Worm (Caenorhabditis elegans) whole organism, early embryonic: ENCODE data around the gene unc-42.

Source experiments
- B0310.2 ChIP-seq: sonication (generic microtip); optimal IDR thresholded peaks from 2 replicates; lab custom pipeline; 2016; ENCODE audit warnings: mild to moderate bottlenecking, missing genetic modification characterization, missing compliant biosample characterization
- F13C5.2 ChIP-seq: sonication (generic microtip); optimal IDR thresholded peaks from 2 replicates; lab custom pipeline; 2017; ENCODE audit warnings: mild to moderate bottlenecking, missing genetic modification characterization, inconsistent platforms, missing compliant biosample characterization
- aly-1 ChIP-seq: sonication (generic microtip); optimal IDR thresholded peaks from 2 replicates; lab custom pipeline; 2016; ENCODE audit warnings: missing genetic modification characterization, missing compliant biosample characterization
- ama-1 ChIP-seq: fragments of 150-350 bp; optimal IDR thresholded peaks from 2 replicates; lab custom pipeline; 2014
- ceh-13 ChIP-seq: fragments of 200-800 bp; sonication (Bioruptor generic); optimal IDR thresholded peaks from 2 replicates; lab custom pipeline; 2018; ENCODE audit warnings: mild to moderate bottlenecking, missing genetic modification characterization, missing compliant biosample characterization
- ceh-36 ChIP-seq: sonication (generic microtip); optimal IDR thresholded peaks from 2 replicates; lab custom pipeline; 2016; ENCODE audit warnings: missing genetic modification characterization, inconsistent platforms, missing compliant biosample characterization
- ets-7 ChIP-seq: sonication (generic microtip); optimal IDR thresholded peaks from 2 replicates; lab custom pipeline; 2016; ENCODE audit warnings: missing genotype, missing genetic modification characterization, missing compliant biosample characterization
- flt-1 ChIP-seq: fragments of 200-800 bp; sonication (Bioruptor generic); IDR thresholded peaks from 2 replicates; pipeline ENCODE4 v1.3.6; 2022; ENCODE audit warnings: missing genetic modification characterization, missing compliant biosample characterization
- hmbx-1 ChIP-seq: sonication (generic microtip); optimal IDR thresholded peaks from 2 replicates; lab custom pipeline; 2016; ENCODE audit warnings: mild to moderate bottlenecking, missing genetic modification characterization, missing compliant biosample characterization
- hmg-4 ChIP-seq: fragments of 200-800 bp; sonication (Bioruptor generic); optimal IDR thresholded peaks from 2 replicates; lab custom pipeline; 2018; ENCODE audit warnings: mild to moderate bottlenecking, missing genetic modification characterization, missing compliant biosample characterization
- hnd-1 ChIP-seq: sonication (generic microtip); optimal IDR thresholded peaks from 2 replicates; lab custom pipeline; 2016; ENCODE audit warnings: missing genetic modification characterization, missing compliant biosample characterization
- pes-1 ChIP-seq: fragments of 200-800 bp; sonication (Bioruptor generic); IDR thresholded peaks from 2 replicates; pipeline ENCODE4 v1.3.6; 2022; ENCODE audit warnings: missing genetic modification reagents, missing genetic modification characterization, missing compliant biosample characterization
- scrt-1 ChIP-seq: fragments of 200-800 bp; sonication (Bioruptor generic); IDR thresholded peaks from 2 replicates; pipeline ENCODE4 v1.3.6; 2022; ENCODE audit warnings: missing genetic modification characterization, missing compliant biosample characterization
- sea-1 ChIP-seq: fragments of 200-800 bp; sonication (Bioruptor generic); conservative IDR thresholded peaks from 2 replicates; pipeline ENCODE4 v1.3.6; 2022; ENCODE audit warnings: missing genetic modification characterization, missing compliant biosample characterization
- tbx-11 ChIP-seq: fragments of 200-800 bp; sonication (Bioruptor generic); IDR thresholded peaks from 2 replicates; pipeline ENCODE4 v1.3.6; 2022; ENCODE audit warnings: missing genetic modification characterization, missing compliant biosample characterization
- tbx-37 ChIP-seq: fragments of 200-800 bp; sonication (Bioruptor generic); conservative IDR thresholded peaks from 2 replicates; pipeline ENCODE4 v1.3.6; 2022; ENCODE audit warnings: missing genetic modification reagents, missing genetic modification characterization, missing compliant biosample characterization
- tra-4 ChIP-seq: sonication (generic microtip); optimal IDR thresholded peaks from 2 replicates; lab custom pipeline; 2017; ENCODE audit warnings: missing genetic modification characterization, missing compliant biosample characterization

Gene unc-42

ce11 chrV:9738077-9738705 is 31.0 kb downstream of the unc-42 start:
- TF ChIP-seq sea-1 (GFP tag; lab: Robert Waterston, UW) = no peak
- TF ChIP-seq aly-1 (tag; lab: Kevin White, UChicago) = no peak
- no peak for TF ChIP-seq scrt-1 (GFP tag; lab: Robert Waterston, UW)
- TF ChIP-seq hmbx-1 (tag; lab: Kevin White, UChicago) = no peak
- no peak for TF ChIP-seq ceh-36 (tag; lab: Kevin White, UChicago)
- TF ChIP-seq ama-1 (lab: Kevin White, UChicago) = no peak
- no peak for TF ChIP-seq flt-1
- TF ChIP-seq B0310.2 = no peak
- TF ChIP-seq ceh-13 (GFP tag; lab: Kevin White, UChicago) = no peak
- TF ChIP-seq tra-4 (tag; lab: Kevin White, UChicago) = no peak
- TF ChIP-seq ets-7 (tag; lab: Kevin White, UChicago) = no peak
- no peak for TF ChIP-seq pes-1 (GFP tag; lab: Robert Waterston, UW)
- no peak for TF ChIP-seq tbx-37 (GFP tag; lab: Robert Waterston, UW)

- TF ChIP-seq hmbx-1 (tag; lab: Kevin White, UChicago) = no peak
- TF ChIP-seq pes-1 (GFP tag; lab: Robert Waterston, UW) = no peak
- TF ChIP-seq ceh-36 (tag; lab: Kevin White, UChicago) = no peak
- TF ChIP-seq sea-1 (GFP tag; lab: Robert Waterston, UW) = no peak
- no peak for TF ChIP-seq F13C5.2 (tag; lab: Kevin White, UChicago)
- no peak for TF ChIP-seq scrt-1 (GFP tag; lab: Robert Waterston, UW)
- TF ChIP-seq ama-1 (lab: Kevin White, UChicago) = no peak
These were observed 31.9 kb downstream of the unc-42 start, which contains the start of gene aqp-4 for ce11 chrV:9737287-9737686. Gene aqp-4, plus strand, starts transcription at chrV:9737556.

ce11 chrV:9733920-9734454 is 35.2 kb downstream of the unc-42 start, which contains the start of gene cal-7:
Gene cal-7, plus strand, starts transcription at chrV:9734103.
- TF ChIP-seq F13C5.2 (tag; lab: Kevin White, UChicago) = no peak
- TF ChIP-seq tbx-37 (GFP tag; lab: Robert Waterston, UW) = no peak
- TF ChIP-seq sea-1 (GFP tag; lab: Robert Waterston, UW) = no peak
- no peak for TF ChIP-seq flt-1
- no peak for TF ChIP-seq tbx-11 (GFP tag; lab: Robert Waterston, UW)
- no peak for TF ChIP-seq scrt-1 (GFP tag; lab: Robert Waterston, UW)
- TF ChIP-seq hnd-1 (tag; lab: Kevin White, UChicago) = no peak
- TF ChIP-seq ceh-13 (GFP tag; lab: Kevin White, UChicago) = no peak
- TF ChIP-seq ets-7 (tag; lab: Kevin White, UChicago) = no peak
- TF ChIP-seq tra-4 (tag; lab: Kevin White, UChicago) = no peak
- TF ChIP-seq hmg-4 (GFP tag; lab: Kevin White, UChicago) = no peak
- TF ChIP-seq ama-1 (lab: Kevin White, UChicago) = no peak
- no peak for TF ChIP-seq hmbx-1 (tag; lab: Kevin White, UChicago)
- TF ChIP-seq aly-1 (tag; lab: Kevin White, UChicago) = no peak
- TF ChIP-seq pes-1 (GFP tag; lab: Robert Waterston, UW) = no peak
- TF ChIP-seq ceh-36 (tag; lab: Kevin White, UChicago) = no peak
- no peak for TF ChIP-seq B0310.2

DNA sequence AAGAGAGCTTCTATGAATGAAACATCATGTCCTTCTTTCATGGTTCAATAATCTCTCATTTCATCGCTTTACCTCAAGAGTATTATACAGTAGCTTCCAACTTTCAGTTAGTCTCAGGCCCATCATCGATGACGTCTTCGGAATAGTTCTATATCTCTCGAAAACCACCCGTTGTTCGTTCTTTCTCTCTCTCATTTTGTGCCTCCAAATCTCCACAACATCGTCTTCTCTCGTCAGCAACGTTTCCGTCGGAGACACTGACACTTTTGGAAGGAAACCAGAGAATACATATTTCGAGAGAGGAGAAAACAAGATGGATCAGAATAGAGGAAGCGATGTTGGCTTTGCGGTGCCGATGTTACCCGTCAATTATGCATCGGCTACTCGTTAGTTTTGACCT is 37.3 kb downstream of the unc-42 start:
- TF ChIP-seq flt-1 = no peak
- no peak for TF ChIP-seq ceh-36 (tag; lab: Kevin White, UChicago)
- TF ChIP-seq hmbx-1 (tag; lab: Kevin White, UChicago) = no peak
- no peak for TF ChIP-seq B0310.2
- TF ChIP-seq hmg-4 (GFP tag; lab: Kevin White, UChicago) = no peak
- TF ChIP-seq tbx-11 (GFP tag; lab: Robert Waterston, UW) = no peak
- TF ChIP-seq ets-7 (tag; lab: Kevin White, UChicago) = no peak
- TF ChIP-seq tra-4 (tag; lab: Kevin White, UChicago) = no peak
- no peak for TF ChIP-seq F13C5.2 (tag; lab: Kevin White, UChicago)
- no peak for TF ChIP-seq ceh-13 (GFP tag; lab: Kevin White, UChicago)
- TF ChIP-seq aly-1 (tag; lab: Kevin White, UChicago) = no peak
- TF ChIP-seq scrt-1 (GFP tag; lab: Robert Waterston, UW) = no peak
- TF ChIP-seq hnd-1 (tag; lab: Kevin White, UChicago) = no peak
- no peak for TF ChIP-seq tbx-37 (GFP tag; lab: Robert Waterston, UW)
- TF ChIP-seq sea-1 (GFP tag; lab: Robert Waterston, UW) = no peak
- no peak for TF ChIP-seq ama-1 (lab: Kevin White, UChicago)
- TF ChIP-seq pes-1 (GFP tag; lab: Robert Waterston, UW) = no peak

ce11 chrV:9730743-9731706 is 38.2 kb downstream of the unc-42 start:
- TF ChIP-seq hnd-1 (tag; lab: Kevin White, UChicago) (no peak), ceh-13 (GFP tag; lab: Kevin White, UChicago) (no peak), ceh-36 (tag; lab: Kevin White, UChicago) (no peak), scrt-1 (GFP tag; lab: Robert Waterston, UW) (no peak), B0310.2 (peak; percentile 70), ets-7 (tag; lab: Kevin White, UChicago) (peak; percentile 16), F13C5.2 (tag; lab: Kevin White, UChicago) (peak; percentile 46), ama-1 (lab: Kevin White, UChicago) (peak; percentile 81), pes-1 (GFP tag; lab: Robert Waterston, UW) (no peak), tbx-11 (GFP tag; lab: Robert Waterston, UW) (no peak), flt-1 (peak; percentile 42; the same call in 1 of the 2 replicates), tra-4 (tag; lab: Kevin White, UChicago) (no peak), hmbx-1 (tag; lab: Kevin White, UChicago) (no peak), hmg-4 (GFP tag; lab: Kevin White, UChicago) (peak; percentile 87), tbx-37 (GFP tag; lab: Robert Waterston, UW) (0 out of 2 replicates have a peak, but pooled peaks have one; percentile 13), aly-1 (tag; lab: Kevin White, UChicago) (no peak), sea-1 (GFP tag; lab: Robert Waterston, UW) (peak; percentile 49; the same call in 1 of the 2 replicates)
